Worm (Caenorhabditis elegans) whole organism, young adult: ENCODE measurements around the gene lfi-1.

Source experiments
- B0019.2 ChIP-seq: fragments of 200-800 bp; sonication (Bioruptor generic); conservative IDR thresholded peaks from 2 replicates; pipeline ENCODE4 v1.3.6; 2022; ENCODE audit warnings: missing genetic modification reagents, missing genetic modification characterization, missing compliant biosample characterization
- B0261.1 ChIP-seq: sonication (generic microtip); optimal IDR thresholded peaks from 2 replicates; lab custom pipeline; 2016; ENCODE audit warnings: mild to moderate bottlenecking, missing genetic modification characterization, moderate library complexity, missing compliant biosample characterization
- F22D6.2 ChIP-seq: sonication (generic microtip); optimal IDR thresholded peaks from 2 replicates; lab custom pipeline; 2016; ENCODE audit warnings: mild to moderate bottlenecking, missing genetic modification characterization, missing compliant biosample characterization
- F49E8.2 ChIP-seq: sonication (generic microtip); optimal IDR thresholded peaks from 3 replicates; lab custom pipeline; 2017; ENCODE audit warnings: missing genetic modification characterization, mild to moderate bottlenecking, missing compliant biosample characterization, antibody characterized with exemption, moderate library complexity; ENCODE audit not compliant: insufficient read depth
- K11D2.4 ChIP-seq: fragments of 200-800 bp; sonication (Bioruptor generic); IDR thresholded peaks from 2 replicates; pipeline ENCODE4 v1.3.6; 2022; ENCODE audit warnings: missing genetic modification reagents, missing genetic modification characterization, missing compliant biosample characterization
- Y53G8AR.9 ChIP-seq: fragments of 200-800 bp; sonication (Bioruptor generic); conservative IDR thresholded peaks from 2 replicates; pipeline ENCODE4 v1.3.6; 2022; ENCODE audit warnings: missing genetic modification reagents, missing genetic modification characterization, missing compliant biosample characterization
- ZK185.1 ChIP-seq: sonication (generic microtip); optimal IDR thresholded peaks from 2 replicates; lab custom pipeline; 2016; ENCODE audit warnings: mild to moderate bottlenecking, missing genetic modification characterization, missing compliant biosample characterization; ENCODE audit not compliant: poor library complexity, severe bottlenecking
- akir-1 ChIP-seq: fragments of 200-800 bp; sonication (Bioruptor generic); optimal IDR thresholded peaks from 2 replicates; lab custom pipeline; 2018; ENCODE audit warnings: mild to moderate bottlenecking, missing genetic modification characterization, moderate library complexity, missing compliant biosample characterization
- aptf-3 ChIP-seq: fragments of 200-800 bp; sonication (Bioruptor generic); IDR thresholded peaks from 2 replicates; pipeline ENCODE4 v1.3.6; 2022; ENCODE audit warnings: missing genetic modification characterization, missing compliant biosample characterization
- atf-7 ChIP-seq: sonication (generic microtip); optimal IDR thresholded peaks from 2 replicates; lab custom pipeline; 2017; ENCODE audit warnings: mild to moderate bottlenecking, missing genetic modification characterization, missing compliant biosample characterization
- ceh-100 ChIP-seq: fragments of 200-800 bp; sonication (Bioruptor generic); IDR thresholded peaks from 2 replicates; pipeline ENCODE4 v1.3.6; 2022; ENCODE audit warnings: missing genetic modification reagents, missing genetic modification characterization, missing compliant biosample characterization
- chd-7 ChIP-seq: sonication (generic microtip); optimal IDR thresholded peaks from 2 replicates; lab custom pipeline; 2016; ENCODE audit warnings: mild to moderate bottlenecking, missing genetic modification characterization, moderate library complexity, missing compliant biosample characterization
- dpff-1 ChIP-seq: sonication (generic microtip); optimal IDR thresholded peaks from 2 replicates; lab custom pipeline; 2017; ENCODE audit warnings: mild to moderate bottlenecking, missing genetic modification characterization, missing compliant biosample characterization
- efl-1 ChIP-seq: fragments of 150-350 bp; optimal IDR thresholded peaks from 2 replicates; lab custom pipeline; 2014; ENCODE audit warnings: missing biosample characterization, missing genetic modification reagents, missing genetic modification characterization
- egrh-3 ChIP-seq: fragments of 200-800 bp; sonication (Bioruptor generic); IDR thresholded peaks from 2 replicates; pipeline ENCODE4 v1.3.6; 2022; ENCODE audit warnings: missing genetic modification reagents, missing genetic modification characterization, missing compliant biosample characterization
- hsf-1 ChIP-seq: fragments of 200-800 bp; sonication (Bioruptor generic); IDR thresholded peaks from 2 replicates; pipeline ENCODE4 v1.3.6; 2022; ENCODE audit warnings: missing genetic modification reagents, missing genetic modification characterization, missing compliant biosample characterization
- lag-1 ChIP-seq: fragments of 200-800 bp; sonication (Bioruptor generic); IDR thresholded peaks from 2 replicates; pipeline ENCODE4 v1.3.6; 2022; ENCODE audit warnings: missing genetic modification reagents, missing genetic modification characterization, missing compliant biosample characterization
- let-607 ChIP-seq, 2 experiments: fragments of 200-800 bp in 1 of 2; sonication (Bioruptor generic) in 1 of 2; sonication (generic microtip) in 1 of 2; optimal IDR thresholded peaks; 2 replicates each; lab custom pipeline; 2016 to 2018; ENCODE audit warnings: mild to moderate bottlenecking in 2 of 2, missing compliant biosample characterization in 2 of 2, missing genetic modification characterization in 2 of 2, moderate library complexity in 2 of 2, missing genotype in 1 of 2
- lin-26 ChIP-seq: fragments of 200-800 bp; sonication (Bioruptor generic); IDR thresholded peaks from 2 replicates; pipeline ENCODE4 v1.3.6; 2022; ENCODE audit warnings: missing genetic modification reagents, missing genetic modification characterization, missing compliant biosample characterization
- lin-35 ChIP-seq, 3 experiments: fragments of 150-350 bp in 2 of 3; sonication (generic microtip) in 1 of 3; optimal IDR thresholded peaks; 2 replicates each; lab custom pipeline; 2014 to 2018; ENCODE audit warnings: missing biosample characterization in 3 of 3, missing genetic modification characterization in 3 of 3, missing genetic modification reagents in 3 of 3
- lsl-1 ChIP-seq: fragments of 200-800 bp; sonication (Bioruptor generic); optimal IDR thresholded peaks from 2 replicates; lab custom pipeline; 2018; ENCODE audit warnings: mild to moderate bottlenecking, missing genetic modification characterization, moderate library complexity, missing compliant biosample characterization
- madf-3 ChIP-seq: fragments of 200-800 bp; sonication (Bioruptor generic); IDR thresholded peaks from 2 replicates; pipeline ENCODE4 v1.3.6; 2022; ENCODE audit warnings: missing genetic modification reagents, missing genetic modification characterization, missing compliant biosample characterization
- nfya-1 ChIP-seq: sonication (generic microtip); optimal IDR thresholded peaks from 2 replicates; lab custom pipeline; 2017; ENCODE audit warnings: antibody characterized with exemption, missing compliant biosample characterization, missing genetic modification characterization, borderline replicate concordance; ENCODE audit not compliant: insufficient read depth
- nfya-2 ChIP-seq: fragments of 200-800 bp; sonication (Bioruptor generic); IDR thresholded peaks from 2 replicates; pipeline ENCODE4 v1.3.6; 2022; ENCODE audit warnings: missing genetic modification reagents, missing genetic modification characterization, missing compliant biosample characterization
- nhr-80 ChIP-seq: sonication (generic microtip); optimal IDR thresholded peaks from 2 replicates; lab custom pipeline; 2016; ENCODE audit warnings: missing genetic modification characterization, missing compliant biosample characterization
- sdz-38 ChIP-seq: sonication (generic microtip); optimal IDR thresholded peaks from 2 replicates; lab custom pipeline; 2016; ENCODE audit warnings: missing genotype, missing genetic modification characterization, missing compliant biosample characterization
- sea-2 ChIP-seq: fragments of 200-800 bp; sonication (Bioruptor generic); IDR thresholded peaks from 2 replicates; pipeline ENCODE4 v1.3.6; 2022; ENCODE audit warnings: missing genetic modification characterization, missing compliant biosample characterization
- snpc-1.3 ChIP-seq: sonication (generic microtip); optimal IDR thresholded peaks from 2 replicates; lab custom pipeline; 2017; ENCODE audit warnings: missing genetic modification characterization, mild to moderate bottlenecking, missing compliant biosample characterization, antibody characterized with exemption, moderate library complexity, missing genotype, missing genetic modification reagents; ENCODE audit not compliant: insufficient read depth
- snpc-3.4 ChIP-seq: sonication (generic microtip); optimal IDR thresholded peaks from 2 replicates; lab custom pipeline; 2017; ENCODE audit warnings: missing genetic modification characterization, mild to moderate bottlenecking, missing compliant biosample characterization, antibody characterized with exemption, moderate library complexity, missing genotype, missing genetic modification reagents
- snpc-4 ChIP-seq, 5 experiments: fragments of 150-350 bp in 1 of 5; sonication (generic microtip) in 4 of 5; optimal IDR thresholded peaks; 2 replicates each; lab custom pipeline; 2014 to 2018; ENCODE audit warnings: missing genetic modification characterization in 5 of 5, missing biosample characterization in 3 of 5, antibody characterized with exemption in 2 of 5, mild to moderate bottlenecking in 2 of 5, missing compliant biosample characterization in 2 of 5, missing genotype in 2 of 5, moderate library complexity in 2 of 5, missing genetic modification reagents in 1 of 5
- somi-1 ChIP-seq: fragments of 200-800 bp; sonication (Bioruptor generic); optimal IDR thresholded peaks from 2 replicates; lab custom pipeline; 2018; ENCODE audit warnings: mild to moderate bottlenecking, missing genetic modification characterization, missing compliant biosample characterization
- tbp1 ChIP-seq: fragments of 200-800 bp; sonication (Bioruptor generic); optimal IDR thresholded peaks from 2 replicates; lab custom pipeline; 2018; ENCODE audit warnings: mild to moderate bottlenecking, missing genetic modification characterization, missing compliant biosample characterization
- tlf-1 ChIP-seq: fragments of 200-800 bp; sonication (Bioruptor generic); optimal IDR thresholded peaks from 2 replicates; lab custom pipeline; 2018; ENCODE audit warnings: mild to moderate bottlenecking, missing genetic modification characterization, missing compliant biosample characterization
- unc-62 ChIP-seq: fragments of 150-350 bp; optimal IDR thresholded peaks from 2 replicates; lab custom pipeline; 2014; ENCODE audit warnings: missing biosample characterization, missing genetic modification reagents, missing genetic modification characterization
- zim-3 ChIP-seq: sonication (generic microtip); optimal IDR thresholded peaks from 2 replicates; lab custom pipeline; 2017; ENCODE audit warnings: mild to moderate bottlenecking, missing genetic modification characterization, moderate library complexity, missing compliant biosample characterization
- ztf-28 ChIP-seq: fragments of 200-800 bp; sonication (Bioruptor generic); IDR thresholded peaks from 2 replicates; pipeline ENCODE4 v1.3.6; 2022; ENCODE audit warnings: missing genetic modification reagents, missing genetic modification characterization, missing compliant biosample characterization

Gene lfi-1

DNA sequence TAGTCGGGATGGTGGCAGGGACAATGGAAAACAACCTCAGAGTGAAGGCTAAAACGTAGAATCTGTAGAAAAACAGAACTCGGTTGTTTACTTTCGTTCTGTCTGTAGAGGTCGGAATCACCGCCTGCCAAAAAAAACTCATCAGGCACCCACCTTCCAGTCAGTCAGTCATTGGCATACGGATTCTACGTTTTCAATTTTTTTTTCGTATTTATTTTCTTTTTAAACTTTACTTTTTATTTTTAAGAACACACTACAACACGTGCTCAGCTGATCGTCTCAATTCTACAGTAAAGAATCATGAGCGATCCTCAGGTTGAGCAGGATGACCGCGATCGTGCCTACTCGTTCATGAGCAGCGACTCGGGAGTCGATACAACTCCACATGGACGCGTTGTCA is at the start of gene lfi-1:
Gene lfi-1 (plus strand): TSS at position 301 of the 400 bp plus-strand sequence.
- no peak for TF ChIP-seq sdz-38 (tag; lab: Kevin White, UChicago)
- TF ChIP-seq snpc-1.3 (tag; lab: Kevin White, UChicago) = no peak
- no peak for TF ChIP-seq hsf-1 (GFP tag; lab: Robert Waterston, UW)
- no peak for TF ChIP-seq unc-62 (GFP tag; lab: Kevin White, UChicago)
- no peak for TF ChIP-seq Y53G8AR.9 (GFP tag; lab: Robert Waterston, UW)
- no peak for TF ChIP-seq nfya-2 (GFP tag; lab: Robert Waterston, UW)
- no peak for TF ChIP-seq ZK185.1 (tag; lab: Kevin White, UChicago)
- no peak for TF ChIP-seq snpc-4 (GFP tag; optimal IDR thresholded peaks at IDR 0.05; lab: Kevin White, UChicago)
- no peak for TF ChIP-seq snpc-4 (tag; optimal IDR thresholded peaks at IDR 0.05; lab: Kevin White, UChicago)
- TF ChIP-seq aptf-3 (GFP tag; lab: Robert Waterston, UW) = no peak
- no peak for TF ChIP-seq atf-7 (tag; lab: Kevin White, UChicago)
- no peak for TF ChIP-seq egrh-3
- TF ChIP-seq madf-3 (GFP tag; lab: Robert Waterston, UW) = no peak
- TF ChIP-seq chd-7 (tag; lab: Kevin White, UChicago) = no peak
- no peak for TF ChIP-seq nfya-1 (tag; lab: Kevin White, UChicago)
- TF ChIP-seq nhr-80 (tag; lab: Kevin White, UChicago) = no peak
- no peak for TF ChIP-seq F22D6.2

DNA sequence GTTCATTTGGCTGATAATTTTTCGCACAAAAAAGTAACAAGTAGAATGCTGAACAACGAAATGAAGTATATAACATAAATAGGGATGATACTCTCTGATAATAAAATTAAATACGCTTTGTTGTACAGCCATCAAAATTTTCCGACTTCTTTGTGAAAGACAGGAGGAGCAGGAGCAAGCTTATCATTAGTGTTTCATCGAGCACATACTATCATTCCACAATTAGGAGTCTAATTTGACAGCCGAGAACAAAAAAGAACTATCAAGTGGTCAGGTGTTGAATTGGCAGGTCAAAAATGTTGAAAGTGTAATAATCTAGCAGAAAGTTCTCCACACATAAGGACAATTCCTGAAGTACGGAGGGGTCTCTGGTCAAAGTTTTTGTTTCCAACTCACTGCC is 48.5 kb upstream of the lfi-1 start:
- no peak for TF ChIP-seq B0261.1
- no peak for TF ChIP-seq lin-35 (GFP tag; optimal IDR thresholded peaks at IDR 0.05; lab: Kevin White, UChicago)
- no peak for TF ChIP-seq lsl-1 (GFP tag; lab: Kevin White, UChicago)
- peak in 1 of 2 experiments; percentile 4 for TF ChIP-seq let-607 (tag; optimal IDR thresholded peaks at IDR 0.05; lab: Kevin White, UChicago)
- TF ChIP-seq efl-1 (GFP tag; lab: Kevin White, UChicago) = no peak
- no peak for TF ChIP-seq K11D2.4 (GFP tag; lab: Robert Waterston, UW)
- no peak for TF ChIP-seq nfya-2 (GFP tag; lab: Robert Waterston, UW)
- peak; percentile 88 for TF ChIP-seq nhr-80 (tag; lab: Kevin White, UChicago)

DNA sequence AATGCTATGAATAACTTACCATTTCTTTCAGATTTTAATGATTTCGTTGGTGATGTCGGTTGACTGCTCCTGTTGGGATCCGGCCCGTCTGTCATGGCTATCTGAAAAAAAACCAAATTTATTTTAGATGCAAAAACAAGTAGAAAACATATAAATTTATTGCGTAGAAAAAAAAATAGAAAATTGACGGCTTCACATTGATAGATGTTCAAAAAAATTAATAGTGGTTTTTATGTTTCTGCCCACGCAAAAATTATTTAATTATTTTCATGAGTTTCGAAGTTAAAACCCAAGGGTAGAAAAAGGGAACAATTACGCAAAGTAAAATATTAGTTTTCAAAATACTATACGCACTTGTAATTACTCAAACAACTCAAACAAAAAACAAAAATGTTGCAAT is 47.0 kb upstream of the lfi-1 start, which contains the start of gene mct-4:
Gene mct-4 (minus strand): TSS at position 101 of the 400 bp plus-strand sequence.
- TF ChIP-seq ceh-100 = no peak
- no peak for TF ChIP-seq B0019.2
- no peak for TF ChIP-seq F49E8.2 (tag; lab: Kevin White, UChicago)
- TF ChIP-seq snpc-3.4 (tag; lab: Kevin White, UChicago) = no peak
- TF ChIP-seq tlf-1 (GFP tag; lab: Kevin White, UChicago) = no peak
- TF ChIP-seq dpff-1 (tag; lab: Kevin White, UChicago) = no peak
- no peak for TF ChIP-seq somi-1 (GFP tag; lab: Kevin White, UChicago)
- TF ChIP-seq lin-26 = no peak
- no peak for TF ChIP-seq sea-2 (GFP tag; lab: Robert Waterston, UW)
- TF ChIP-seq tbp1 (GFP tag; lab: Kevin White, UChicago) = no peak
- no peak for TF ChIP-seq ztf-28 (GFP tag; lab: Robert Waterston, UW)
- TF ChIP-seq akir-1 (GFP tag; lab: Kevin White, UChicago) = no peak
- no peak for TF ChIP-seq lag-1
- TF ChIP-seq zim-3 (tag; lab: Kevin White, UChicago) = no peak
